Fruit fly (Drosophila melanogaster) whole organism, pupa: ENCODE data around the gene Muc91C.

ENCODE experiments used
- CG10348 ChIP-seq: fragments of 200-800 bp; sonication (Bioruptor generic); IDR thresholded peaks from 2 replicates; pipeline ENCODE4 v1.3.6; 2022; ENCODE audit warnings: missing biosample characterization, missing genetic modification characterization
- CG12605 ChIP-seq: fragments of 200-800 bp; sonication (Bioruptor generic); IDR thresholded peaks from 2 replicates; pipeline ENCODE4 v1.3.6; 2022; ENCODE audit warnings: missing biosample characterization, missing genetic modification characterization
- CG13204 ChIP-seq: fragments of 200-800 bp; sonication (Bioruptor generic); optimal IDR thresholded peaks from 2 replicates; lab custom pipeline; 2018; ENCODE audit warnings: missing biosample characterization, mild to moderate bottlenecking, missing genetic modification characterization, moderate library complexity
- CG14655 ChIP-seq: fragments of 200-800 bp; sonication (Bioruptor generic); optimal IDR thresholded peaks from 3 replicates; lab custom pipeline; 2017; ENCODE audit warnings: mild to moderate bottlenecking, missing biosample characterization, missing genetic modification reagents, missing genetic modification characterization
- CG15710 ChIP-seq: fragments of 200-800 bp; sonication (Bioruptor generic); optimal IDR thresholded peaks from 2 replicates; lab custom pipeline; 2018; ENCODE audit warnings: missing biosample characterization, mild to moderate bottlenecking, missing genetic modification characterization, moderate library complexity
- CG17806 ChIP-seq: fragments of 200-800 bp; sonication (Bioruptor generic); optimal IDR thresholded peaks from 2 replicates; lab custom pipeline; 2018; ENCODE audit warnings: missing biosample characterization, mild to moderate bottlenecking, missing genetic modification characterization, moderate library complexity
- CG32121 ChIP-seq: fragments of 200-800 bp; sonication (Bioruptor generic); IDR thresholded peaks from 2 replicates; pipeline ENCODE4 v1.3.6; 2022; ENCODE audit warnings: missing biosample characterization, missing genetic modification characterization
- CG34367 ChIP-seq: fragments of 200-800 bp; sonication (Bioruptor generic); optimal IDR thresholded peaks from 2 replicates; lab custom pipeline; 2018; ENCODE audit warnings: missing biosample characterization, mild to moderate bottlenecking, missing genetic modification characterization
- CG4496 ChIP-seq: fragments of 200-800 bp; sonication (Bioruptor generic); IDR thresholded peaks from 3 replicates; pipeline ENCODE4 v1.3.6; 2022; ENCODE audit warnings: missing biosample characterization, missing genetic modification characterization
- CG8159 ChIP-seq: fragments of 200-800 bp; sonication (Bioruptor generic); optimal IDR thresholded peaks from 3 replicates; lab custom pipeline; 2018; ENCODE audit warnings: missing biosample characterization, mild to moderate bottlenecking, missing genetic modification characterization, moderate library complexity
- CG8301 ChIP-seq: fragments of 200-800 bp; sonication (Bioruptor generic); optimal IDR thresholded peaks from 2 replicates; lab custom pipeline; 2018; ENCODE audit warnings: missing biosample characterization, mild to moderate bottlenecking, missing genetic modification characterization
- CG9948 ChIP-seq: fragments of 200-800 bp; sonication (Bioruptor generic); optimal IDR thresholded peaks from 2 replicates; lab custom pipeline; 2018; ENCODE audit warnings: missing biosample characterization, mild to moderate bottlenecking, missing genetic modification characterization, moderate library complexity
- D1 ChIP-seq: fragments of 200-800 bp; sonication (Bioruptor generic); optimal IDR thresholded peaks from 2 replicates; lab custom pipeline; 2018; ENCODE audit warnings: missing biosample characterization, mild to moderate bottlenecking, missing genetic modification characterization, moderate library complexity
- EcR ChIP-seq: fragments of 200-800 bp; sonication (Bioruptor generic); optimal IDR thresholded peaks from 3 replicates; lab custom pipeline; 2019; ENCODE audit warnings: missing biosample characterization, missing genetic modification characterization, mild to moderate bottlenecking, moderate library complexity, missing genetic modification reagents
- Ets98B ChIP-seq: fragments of 200-800 bp; sonication (Bioruptor generic); IDR thresholded peaks from 2 replicates; pipeline ENCODE4 v1.3.6; 2022; ENCODE audit warnings: missing biosample characterization, missing genetic modification characterization
- Pif1A ChIP-seq: fragments of 200-800 bp; sonication (Bioruptor generic); optimal IDR thresholded peaks from 3 replicates; lab custom pipeline; 2016; ENCODE audit warnings: missing biosample characterization, missing genetic modification characterization
- Pif1B ChIP-seq: fragments of 200-800 bp; sonication (Bioruptor generic); optimal IDR thresholded peaks from 3 replicates; lab custom pipeline; 2016; ENCODE audit warnings: missing biosample characterization, missing genetic modification characterization
- Snoo ChIP-seq: fragments of 200-800 bp; sonication (Bioruptor generic); optimal IDR thresholded peaks from 3 replicates; lab custom pipeline; 2017; ENCODE audit warnings: missing biosample characterization, mild to moderate bottlenecking, missing genetic modification characterization, inconsistent platforms
- fd96Ca ChIP-seq: fragments of 200-800 bp; sonication (Bioruptor generic); IDR thresholded peaks from 3 replicates; pipeline ENCODE4 v1.3.6; 2022; ENCODE audit warnings: missing biosample characterization, missing genetic modification characterization
- gl ChIP-seq: fragments of 200-800 bp; sonication (Bioruptor generic); optimal IDR thresholded peaks from 2 replicates; lab custom pipeline; 2018; ENCODE audit warnings: missing biosample characterization, mild to moderate bottlenecking, missing genetic modification characterization
- rn ChIP-seq: fragments of 200-800 bp; sonication (Bioruptor generic); IDR thresholded peaks from 2 replicates; pipeline ENCODE4 v1.3.6; 2022; ENCODE audit warnings: missing biosample characterization, missing genetic modification characterization

Muc91C gene

dm6 chr3R:18692619-18693018 is at the start of gene Muc91C:
TSS of gene Muc91C (minus strand) at chr3R:18692719.
- TF ChIP-seq CG8159 (no peak), CG14655 (GFP tag; lab: Kevin White, UChicago) (no peak), CG12605 (GFP tag; lab: Robert Waterston, UW) (no peak), Ets98B (GFP tag; lab: Robert Waterston, UW) (no peak), gl (tag; lab: Kevin White, UChicago) (no peak), CG34367 (tag; lab: Kevin White, UChicago) (no peak), CG17806 (tag; lab: Kevin White, UChicago) (no peak), rn (GFP tag; lab: Robert Waterston, UW) (no peak), CG15710 (tag; lab: Kevin White, UChicago) (no peak), EcR (GFP tag; lab: Kevin White, UChicago) (no peak), CG9948 (no peak), CG10348 (GFP tag; lab: Robert Waterston, UW) (no peak), CG13204 (GFP tag; lab: Kevin White, UChicago) (no peak), D1 (tag; lab: Kevin White, UChicago) (no peak), Pif1A (GFP tag; lab: Kevin White, UChicago) (no peak), CG32121 (no peak)

DNA sequence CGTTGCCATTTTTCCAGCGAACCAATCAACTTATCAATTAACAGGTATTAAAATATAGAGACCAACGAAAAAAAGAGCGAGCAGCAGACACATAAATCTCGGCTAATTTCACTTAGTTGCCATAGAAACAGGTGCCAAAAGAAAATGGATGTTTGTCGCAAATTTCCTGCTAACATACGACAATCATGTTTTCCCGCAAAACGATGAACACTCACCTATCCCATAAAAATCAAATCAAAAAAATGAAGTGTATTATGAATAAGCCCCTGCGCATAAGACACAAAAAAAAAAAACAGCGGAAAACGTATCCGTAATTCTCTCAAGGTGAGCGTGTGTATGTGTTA is 49.3 kb upstream of the Muc91C start:
- TF ChIP-seq CG12605 (GFP tag; lab: Robert Waterston, UW) (no peak), Ets98B (GFP tag; lab: Robert Waterston, UW) (no peak), CG13204 (GFP tag; lab: Kevin White, UChicago) (no peak), CG8301 (no peak), Snoo (tag; lab: Kevin White, UChicago) (no peak), D1 (tag; lab: Kevin White, UChicago) (no peak), CG15710 (tag; lab: Kevin White, UChicago) (no peak), CG14655 (GFP tag; lab: Kevin White, UChicago) (no peak), CG34367 (tag; lab: Kevin White, UChicago) (no peak), CG9948 (no peak), Pif1B (GFP tag; lab: Kevin White, UChicago) (no peak), Pif1A (GFP tag; lab: Kevin White, UChicago) (no peak)

DNA sequence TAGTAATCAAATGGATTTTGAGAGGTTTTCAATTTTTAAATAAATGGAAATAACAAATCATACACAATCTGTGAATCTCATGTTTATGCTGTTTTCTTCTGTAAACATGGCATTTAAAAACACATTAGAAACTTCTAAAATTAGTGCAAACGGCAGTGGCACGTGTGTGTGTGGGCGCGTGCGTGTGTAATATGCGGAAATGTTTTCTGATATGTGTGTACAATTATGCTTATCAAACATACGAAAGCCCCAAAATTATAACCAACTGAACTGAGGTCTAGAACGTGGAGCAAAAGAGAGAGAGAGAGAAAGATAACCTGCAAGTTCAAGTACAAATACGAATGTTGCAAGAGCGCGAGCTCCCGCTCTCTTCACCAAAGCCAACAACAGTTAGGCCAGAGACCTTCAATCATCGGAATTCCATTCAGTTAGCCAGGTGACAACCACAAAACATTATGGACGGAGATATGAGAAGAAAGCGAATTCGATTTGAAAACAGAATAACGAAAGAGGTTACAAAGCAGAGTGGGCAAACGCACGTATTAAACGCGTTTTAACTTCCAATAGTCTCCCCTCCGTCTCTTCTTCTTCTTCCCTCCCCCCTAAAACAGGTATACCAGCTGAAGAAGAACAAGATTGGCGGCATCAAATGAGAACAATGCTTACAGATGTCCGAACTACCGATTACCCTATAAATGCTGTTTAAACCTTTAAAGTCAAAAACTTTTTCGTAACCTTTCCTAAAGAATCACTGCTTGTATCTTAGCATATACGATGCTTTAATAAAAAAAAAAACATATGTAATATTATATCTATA is 48.7 kb upstream of the Muc91C start:
- peak; percentile 90 for TF ChIP-seq CG17806 (tag; lab: Kevin White, UChicago)
- peak; percentile 87 for TF ChIP-seq CG15710 (tag; lab: Kevin White, UChicago)
- TF ChIP-seq Pif1A (GFP tag; lab: Kevin White, UChicago): peak; percentile 90
- TF ChIP-seq D1 (tag; lab: Kevin White, UChicago): peak; percentile 70
- peak; percentile 94 for TF ChIP-seq Ets98B (GFP tag; lab: Robert Waterston, UW)
- TF ChIP-seq fd96Ca (GFP tag; lab: Robert Waterston, UW): peak; percentile 79; the same call in 2 of the 3 replicates
- peak; percentile 96 for TF ChIP-seq CG4496 (GFP tag; lab: Robert Waterston, UW)
- TF ChIP-seq Snoo (tag; lab: Kevin White, UChicago): peak; percentile 95
- peak; percentile 88 for TF ChIP-seq CG9948
- peak; percentile 95 for TF ChIP-seq CG8301
- TF ChIP-seq gl (tag; lab: Kevin White, UChicago): peak; percentile 71
- TF ChIP-seq CG32121: peak; percentile 90
- peak; percentile 93 for TF ChIP-seq Pif1B (GFP tag; lab: Kevin White, UChicago)
- TF ChIP-seq CG34367 (tag; lab: Kevin White, UChicago): peak; percentile 83
- TF ChIP-seq CG14655 (GFP tag; lab: Kevin White, UChicago): peak; percentile 96
- TF ChIP-seq rn (GFP tag; lab: Robert Waterston, UW): peak; percentile 79
- no peak for TF ChIP-seq EcR (GFP tag; lab: Kevin White, UChicago)
- peak; percentile 87 for TF ChIP-seq CG8159
- TF ChIP-seq CG10348 (GFP tag; lab: Robert Waterston, UW): peak; percentile 45; the same call in 1 of the 2 replicates
- peak; percentile 74 for TF ChIP-seq CG13204 (GFP tag; lab: Kevin White, UChicago)
- peak; percentile 91 for TF ChIP-seq CG12605 (GFP tag; lab: Robert Waterston, UW)

DNA sequence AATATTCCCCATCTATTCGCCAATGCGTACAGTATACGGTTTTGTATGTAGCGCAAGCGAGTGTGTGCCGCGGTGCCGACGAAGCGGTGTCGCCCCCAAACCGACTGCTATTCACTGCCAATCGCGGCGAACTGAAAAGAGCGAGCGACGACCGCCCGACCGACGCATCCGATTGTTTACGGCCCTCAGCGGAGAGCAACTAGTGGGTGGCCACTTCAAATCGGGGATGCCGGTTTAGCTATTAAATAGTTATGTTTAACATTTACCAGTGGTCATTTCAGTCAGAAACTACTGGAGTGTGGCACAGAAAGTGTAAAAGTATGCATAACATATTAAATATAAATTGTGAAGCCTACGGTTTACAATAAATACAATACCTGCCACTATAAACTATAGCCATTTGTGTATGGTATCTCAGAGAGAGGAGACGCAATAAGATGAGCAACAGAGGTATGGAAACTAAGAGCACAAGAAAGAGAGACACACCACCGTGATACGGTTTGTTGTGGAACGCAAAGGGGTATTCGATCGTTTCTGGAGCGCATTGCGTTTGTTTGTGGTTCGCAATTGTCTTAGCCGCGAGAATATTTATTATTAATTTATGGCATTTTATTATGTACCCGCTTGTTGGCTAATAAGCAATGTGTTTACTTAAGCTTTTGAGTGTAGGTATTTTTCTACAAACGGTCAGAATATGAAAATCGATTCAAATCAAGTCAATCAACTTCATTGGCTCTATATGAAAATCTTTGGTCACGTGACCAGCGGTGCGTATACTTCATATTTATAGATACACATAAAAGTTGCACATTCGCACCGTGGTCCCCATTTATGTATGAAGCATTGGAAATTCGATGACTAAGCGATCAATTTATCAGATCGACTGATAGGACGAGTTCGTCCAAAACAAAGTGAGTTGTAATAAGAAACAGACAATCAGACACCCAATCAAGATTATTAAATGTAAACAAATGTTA is 47.7 kb upstream of the Muc91C start:
- TF ChIP-seq rn (GFP tag; lab: Robert Waterston, UW) (no peak), EcR (GFP tag; lab: Kevin White, UChicago) (peak; percentile 39), D1 (tag; lab: Kevin White, UChicago) (no peak), fd96Ca (GFP tag; lab: Robert Waterston, UW) (no peak), CG8159 (no peak), CG15710 (tag; lab: Kevin White, UChicago) (no peak), CG17806 (tag; lab: Kevin White, UChicago) (no peak), CG13204 (GFP tag; lab: Kevin White, UChicago) (peak; percentile 69), CG14655 (GFP tag; lab: Kevin White, UChicago) (no peak), CG34367 (tag; lab: Kevin White, UChicago) (no peak), Snoo (tag; lab: Kevin White, UChicago) (no peak), Pif1B (GFP tag; lab: Kevin White, UChicago) (peak; percentile 34), CG12605 (GFP tag; lab: Robert Waterston, UW) (peak; percentile 8; the same call in 1 of the 2 replicates), CG8301 (no peak), CG10348 (GFP tag; lab: Robert Waterston, UW) (no peak), CG4496 (GFP tag; lab: Robert Waterston, UW) (peak; percentile 45; the same call in 1 of the 3 replicates)
